Worm (Caenorhabditis elegans) whole organism, mixed stage, embryonic: ENCODE results near the gene Y43F8A.2.

Source experiments
- ceh-39 ChIP-seq: fragments of 150-350 bp; optimal IDR thresholded peaks from 2 replicates; lab custom pipeline; 2014; ENCODE audit warnings: missing biosample characterization, missing genetic modification characterization
- ces-1 ChIP-seq: fragments of 150-350 bp; optimal IDR thresholded peaks from 2 replicates; lab custom pipeline; 2014; ENCODE audit warnings: missing biosample characterization, missing genetic modification reagents, missing genetic modification characterization
- drap-1 ChIP-seq: fragments of 200-800 bp; sonication (Bioruptor generic); optimal IDR thresholded peaks from 3 replicates; lab custom pipeline; 2018; ENCODE audit warnings: mild to moderate bottlenecking, missing genetic modification characterization, missing compliant biosample characterization
- ham-2 ChIP-seq: fragments of 200-800 bp; sonication (Bioruptor generic); optimal IDR thresholded peaks from 2 replicates; lab custom pipeline; 2018; ENCODE audit warnings: mild to moderate bottlenecking, missing genetic modification characterization, missing compliant biosample characterization
- lin-13 ChIP-seq: fragments of 150-350 bp; optimal IDR thresholded peaks from 2 replicates; lab custom pipeline; 2014; ENCODE audit warnings: missing biosample characterization, missing genetic modification characterization
- nhr-12 ChIP-seq: fragments of 150-350 bp; optimal IDR thresholded peaks from 2 replicates; lab custom pipeline; 2014; ENCODE audit warnings: missing biosample characterization, missing genetic modification characterization
- nhr-237 ChIP-seq: fragments of 150-350 bp; optimal IDR thresholded peaks from 2 replicates; lab custom pipeline; 2014; ENCODE audit warnings: missing biosample characterization, missing genetic modification characterization
- nhr-28 ChIP-seq: fragments of 150-350 bp; optimal IDR thresholded peaks from 2 replicates; lab custom pipeline; 2014; ENCODE audit warnings: missing biosample characterization, missing genetic modification characterization
- nhr-76 ChIP-seq: sonication (generic microtip); optimal IDR thresholded peaks from 2 replicates; lab custom pipeline; 2017; ENCODE audit warnings: missing biosample characterization, missing genetic modification characterization
- snpc-4 ChIP-seq: fragments of 150-350 bp; optimal IDR thresholded peaks from 2 replicates; lab custom pipeline; 2014; ENCODE audit warnings: missing biosample characterization, missing genetic modification characterization
- sptf-1 ChIP-seq: sonication (generic microtip); optimal IDR thresholded peaks from 2 replicates; lab custom pipeline; 2017; ENCODE audit warnings: mild to moderate bottlenecking, missing genetic modification characterization, moderate library complexity, missing compliant biosample characterization
- ztf-11 ChIP-seq: fragments of 150-350 bp; optimal IDR thresholded peaks from 2 replicates; lab custom pipeline; 2014; ENCODE audit warnings: missing biosample characterization, missing genetic modification characterization

- TF ChIP-seq drap-1 (GFP tag; lab: Kevin White, UChicago) (no peak), nhr-237 (tag; lab: Kevin White, UChicago) (no peak), nhr-76 (tag; lab: Kevin White, UChicago) (no peak), snpc-4 (tag; lab: Kevin White, UChicago) (no peak), ham-2 (GFP tag; lab: Kevin White, UChicago) (no peak), ceh-39 (no peak), ces-1 (GFP tag; lab: Kevin White, UChicago) (no peak), lin-13 (no peak), nhr-12 (no peak), nhr-28 (no peak), sptf-1 (no peak), ztf-11 (no peak)
These were observed 9.6 kb downstream of the Y43F8A.2 start, which contains the start of gene srw-84 for ce11 chrV:19380968-19381367.
